Fruit fly (Drosophila melanogaster) whole organism, pupa: ENCODE data around the gene CG14851.

Experiments used
- CG10348 ChIP-seq: fragments of 200-800 bp; sonication (Bioruptor generic); IDR thresholded peaks from 2 replicates; pipeline ENCODE4 v1.3.6; 2022; ENCODE audit warnings: missing biosample characterization, missing genetic modification characterization
- CG17806 ChIP-seq: fragments of 200-800 bp; sonication (Bioruptor generic); optimal IDR thresholded peaks from 2 replicates; lab custom pipeline; 2018; ENCODE audit warnings: missing biosample characterization, mild to moderate bottlenecking, missing genetic modification characterization, moderate library complexity
- CG32121 ChIP-seq: fragments of 200-800 bp; sonication (Bioruptor generic); IDR thresholded peaks from 2 replicates; pipeline ENCODE4 v1.3.6; 2022; ENCODE audit warnings: missing biosample characterization, missing genetic modification characterization
- CG8159 ChIP-seq: fragments of 200-800 bp; sonication (Bioruptor generic); optimal IDR thresholded peaks from 3 replicates; lab custom pipeline; 2018; ENCODE audit warnings: missing biosample characterization, mild to moderate bottlenecking, missing genetic modification characterization, moderate library complexity
- D1 ChIP-seq: fragments of 200-800 bp; sonication (Bioruptor generic); optimal IDR thresholded peaks from 2 replicates; lab custom pipeline; 2018; ENCODE audit warnings: missing biosample characterization, mild to moderate bottlenecking, missing genetic modification characterization, moderate library complexity
- Pif1A ChIP-seq: fragments of 200-800 bp; sonication (Bioruptor generic); optimal IDR thresholded peaks from 3 replicates; lab custom pipeline; 2016; ENCODE audit warnings: missing biosample characterization, missing genetic modification characterization

dm6 chr3R:14590753-14591535 lies 28.8 kb downstream of the CG14851 start:
- TF ChIP-seq CG32121 (no peak), CG10348 (no peak), D1 (tag; lab: Kevin White, UChicago) (peak; percentile 10), CG8159 (tag; lab: Kevin White, UChicago) (peak; percentile 83), Pif1A (GFP tag; lab: Kevin White, UChicago) (peak; percentile 36), CG17806 (tag; lab: Kevin White, UChicago) (peak; percentile 71)
